In the genomic region with DNA sequence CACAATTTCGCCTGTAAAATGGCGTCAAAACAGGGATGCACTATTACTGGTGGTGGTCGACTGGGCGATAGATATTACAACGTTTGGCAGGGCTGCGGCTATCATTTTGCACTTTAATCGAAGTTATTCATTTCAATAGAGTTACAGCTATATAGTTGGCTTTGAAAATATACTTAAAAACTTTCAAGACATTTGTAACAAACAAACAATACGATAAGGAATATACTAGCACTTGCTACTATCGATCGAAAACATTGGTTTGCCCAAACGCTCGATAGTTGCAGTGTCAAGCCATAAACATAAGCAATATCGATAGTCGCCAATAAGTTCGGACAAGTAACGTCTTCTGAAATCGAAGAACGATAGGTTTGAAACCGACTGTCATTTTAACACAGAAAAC, we compare ENCODE assay signal across 5 fruit fly cellular contexts.
A peak's percentile ranks its signal among the peaks of the same experiment; 100 is the strongest.
TF ChIP-seq lines count a peak whose summit lies in the region.

A gene (minus strand): TSS at position 28 of the 400 bp plus-strand sequence.
A gene (plus strand): TSS at position 124 of the 400 bp plus-strand sequence.

- peak; percentile 32 for TF ChIP-seq CTCF in whole organism, embryonic (GFP tag; optimal IDR thresholded peaks at IDR 0.05; lab: Kevin White, UChicago)

TF ChIP-seq in whole organism, adult, 20 proteins besides CTCF, POLR2A, EP300 and RAD21 (continues in another document):
- TF ChIP-seq CG7101 (tag; optimal IDR thresholded peaks at IDR 0.05; lab: Kevin White, UChicago) (peak; percentile 82), CG12768 (GFP tag; optimal IDR thresholded peaks at IDR 0.05; lab: Kevin White, UChicago) (peak; percentile 7), CG5204 (GFP tag; optimal IDR thresholded peaks at IDR 0.05; lab: Kevin White, UChicago) (peak; percentile 71), cic (GFP tag; optimal IDR thresholded peaks at IDR 0.05; lab: Kevin White, UChicago) (no peak), CG14711 (tag; optimal IDR thresholded peaks at IDR 0.05; lab: Kevin White, UChicago) (peak; percentile 69), CG1620 (GFP tag; optimal IDR thresholded peaks at IDR 0.05; lab: Kevin White, UChicago) (peak; percentile 77), bab1 (GFP tag; optimal IDR thresholded peaks at IDR 0.05; lab: Kevin White, UChicago) (peak; percentile 91), Hr96 (GFP tag; optimal IDR thresholded peaks at IDR 0.05; lab: Kevin White, UChicago) (peak; percentile 91), CG33017 (tag; optimal IDR thresholded peaks at IDR 0.05; lab: Kevin White, UChicago) (peak; percentile 32), pad (GFP tag; optimal IDR thresholded peaks at IDR 0.05; lab: Kevin White, UChicago) (peak; percentile 70), Clk (GFP tag; optimal IDR thresholded peaks at IDR 0.05; lab: Kevin White, UChicago) (peak; percentile 33), CG11617 (GFP tag; optimal IDR thresholded peaks at IDR 0.05; lab: Kevin White, UChicago) (peak; percentile 78), Crg-1 (GFP tag; optimal IDR thresholded peaks at IDR 0.05; lab: Kevin White, UChicago) (peak; percentile 55), ovo (GFP tag; optimal IDR thresholded peaks at IDR 0.05; lab: Kevin White, UChicago) (peak; percentile 73), toe (GFP tag; optimal IDR thresholded peaks at IDR 0.05; lab: Kevin White, UChicago) (peak; percentile 81), kay (GFP tag; lab: Kevin White, UChicago; ENCODE audit: borderline replicate concordance) (no peak), tj (GFP tag; optimal IDR thresholded peaks at IDR 0.05; lab: Kevin White, UChicago) (peak; percentile 68)

TF ChIP-seq in whole organism, embryonic, 481 proteins besides CTCF, POLR2A, EP300 and RAD21 (continues in another document):
- no peak for TF ChIP-seq CG2875 (GFP tag; optimal IDR thresholded peaks at IDR 0.05; lab: Kevin White, UChicago)
- TF ChIP-seq CG1024 (GFP tag; IDR thresholded peaks at IDR 0.05; lab: Robert Waterston, UW), result no peak
- TF ChIP-seq exex (tag; optimal IDR thresholded peaks at IDR 0.05; lab: Kevin White, UChicago), result no peak
- peak; percentile 86 for TF ChIP-seq CG1603 (tag; optimal IDR thresholded peaks at IDR 0.05; lab: Kevin White, UChicago)
- TF ChIP-seq CG7987 (GFP tag; optimal IDR thresholded peaks at IDR 0.05; lab: Kevin White, UChicago), result peak; percentile 28
- TF ChIP-seq repo (GFP tag; optimal IDR thresholded peaks at IDR 0.05; lab: Kevin White, UChicago), result peak; percentile 65
- peak; percentile 76 for TF ChIP-seq Nf-YC (tag; optimal IDR thresholded peaks at IDR 0.05; lab: Kevin White, UChicago)
- TF ChIP-seq CG5245 (GFP tag; optimal IDR thresholded peaks at IDR 0.05; lab: Kevin White, UChicago), result peak; percentile 24
- TF ChIP-seq cas (GFP tag; IDR thresholded peaks at IDR 0.05; lab: Robert Waterston, UW), result peak; percentile 39; the same call in 1 of the 2 replicates
- peak; percentile 66; the same call in 1 of the 2 replicates for TF ChIP-seq sob (GFP tag; IDR thresholded peaks at IDR 0.05; lab: Robert Waterston, UW)
- no peak for TF ChIP-seq Lpt (GFP tag; optimal IDR thresholded peaks at IDR 0.05; lab: Kevin White, UChicago)
- peak; percentile 84 for TF ChIP-seq CG17361 (GFP tag; IDR thresholded peaks at IDR 0.05; lab: Robert Waterston, UW)
- no peak for TF ChIP-seq CkIIα-i1 (GFP tag; IDR thresholded peaks at IDR 0.05; lab: Robert Waterston, UW)
- peak; percentile 96 for TF ChIP-seq CG16813 (GFP tag; IDR thresholded peaks at IDR 0.05; lab: Robert Waterston, UW; ENCODE audit: partially characterized antibody)
- TF ChIP-seq tgo (GFP tag; IDR thresholded peaks at IDR 0.05; lab: Robert Waterston, UW), result peak; percentile 61
- TF ChIP-seq CG7271 (tag; optimal IDR thresholded peaks at IDR 0.05; lab: Kevin White, UChicago), result no peak
- peak; percentile 95 for TF ChIP-seq sna (GFP tag; IDR thresholded peaks at IDR 0.05; lab: Robert Waterston, UW; ENCODE audit: partially characterized antibody)

TF ChIP-seq in whole organism, prepupa, 60 proteins besides CTCF, POLR2A, EP300 and RAD21 (continues in another document):
- TF ChIP-seq CG16779 (tag; optimal IDR thresholded peaks at IDR 0.05; lab: Kevin White, UChicago) (no peak), Hr4 (GFP tag; optimal IDR thresholded peaks at IDR 0.05; lab: Kevin White, UChicago) (peak; percentile 74), Eip75B (GFP tag; optimal IDR thresholded peaks at IDR 0.05; lab: Kevin White, UChicago) (no peak), fd59A (GFP tag; optimal IDR thresholded peaks at IDR 0.05; lab: Kevin White, UChicago) (no peak), svp (GFP tag; lab: Kevin White, UChicago) (no peak), Gug (GFP tag; IDR thresholded peaks at IDR 0.05; lab: Robert Waterston, UW) (peak; percentile 48; the same call in 1 of the 2 replicates), Hr39 (GFP tag; optimal IDR thresholded peaks at IDR 0.05; lab: Kevin White, UChicago) (peak; percentile 84), CG4318 (GFP tag; optimal IDR thresholded peaks at IDR 0.05; lab: Kevin White, UChicago) (no peak), CG6792 (GFP tag; optimal IDR thresholded peaks at IDR 0.05; lab: Kevin White, UChicago) (peak; percentile 69), CG32006 (GFP tag; optimal IDR thresholded peaks at IDR 0.05; lab: Kevin White, UChicago) (peak; percentile 75), achi (GFP tag; optimal IDR thresholded peaks at IDR 0.05; lab: Kevin White, UChicago) (peak; percentile 89), OdsH (GFP tag; optimal IDR thresholded peaks at IDR 0.05; lab: Kevin White, UChicago) (no peak), CG11294 (GFP tag; IDR thresholded peaks at IDR 0.05; lab: Robert Waterston, UW) (no peak; the same call in 1 of the 2 replicates), acj6 (GFP tag; optimal IDR thresholded peaks at IDR 0.05; lab: Kevin White, UChicago) (peak; percentile 63), topi (GFP tag; optimal IDR thresholded peaks at IDR 0.05; lab: Kevin White, UChicago) (peak; percentile 78), net (GFP tag; optimal IDR thresholded peaks at IDR 0.05; lab: Kevin White, UChicago) (no peak), Sox15 (GFP tag; optimal IDR thresholded peaks at IDR 0.05; lab: Kevin White, UChicago) (peak; percentile 57), dsx (GFP tag; optimal IDR thresholded peaks at IDR 0.05; lab: Kevin White, UChicago; ENCODE audit: poor library complexity, severe bottlenecking) (no peak)

TF ChIP-seq in whole organism, pupa, 21 proteins besides CTCF, POLR2A, EP300 and RAD21:
- no peak for TF ChIP-seq CG8301 (tag; optimal IDR thresholded peaks at IDR 0.05; lab: Kevin White, UChicago)
- TF ChIP-seq gl (tag; optimal IDR thresholded peaks at IDR 0.05; lab: Kevin White, UChicago), result peak; percentile 10
- TF ChIP-seq EcR (GFP tag; optimal IDR thresholded peaks at IDR 0.05; lab: Kevin White, UChicago), result no peak
- peak; percentile 75 for TF ChIP-seq CG15710 (tag; optimal IDR thresholded peaks at IDR 0.05; lab: Kevin White, UChicago)
- TF ChIP-seq Snoo (tag; optimal IDR thresholded peaks at IDR 0.05; lab: Kevin White, UChicago), result peak; percentile 51
- no peak for TF ChIP-seq Pif1B (GFP tag; optimal IDR thresholded peaks at IDR 0.05; lab: Kevin White, UChicago)
- TF ChIP-seq CG4496 (GFP tag; IDR thresholded peaks at IDR 0.05; lab: Robert Waterston, UW), result peak; percentile 73; the same call in 2 of the 3 replicates
- peak; percentile 43 for TF ChIP-seq CG9948 (tag; optimal IDR thresholded peaks at IDR 0.05; lab: Kevin White, UChicago)
- TF ChIP-seq Ets98B (GFP tag; IDR thresholded peaks at IDR 0.05; lab: Robert Waterston, UW), result no peak
- peak; percentile 77; the same call in 2 of the 3 replicates for TF ChIP-seq fd96Ca (GFP tag; IDR thresholded peaks at IDR 0.05; lab: Robert Waterston, UW)
- TF ChIP-seq CG17806 (tag; optimal IDR thresholded peaks at IDR 0.05; lab: Kevin White, UChicago), result peak; percentile 53
- 0 out of 2 replicates have a peak, but pooled peaks have one; percentile 16 for TF ChIP-seq CG32121 (GFP tag; IDR thresholded peaks at IDR 0.05; lab: Robert Waterston, UW)
- peak; percentile 54 for TF ChIP-seq CG34367 (tag; optimal IDR thresholded peaks at IDR 0.05; lab: Kevin White, UChicago)
- TF ChIP-seq D1 (tag; optimal IDR thresholded peaks at IDR 0.05; lab: Kevin White, UChicago), result no peak
- no peak for TF ChIP-seq rn (GFP tag; IDR thresholded peaks at IDR 0.05; lab: Robert Waterston, UW)
- TF ChIP-seq CG8159 (tag; optimal IDR thresholded peaks at IDR 0.05; lab: Kevin White, UChicago), result peak; percentile 68

TF ChIP-seq in whole organism, wandering third instar larva, 38 proteins besides CTCF, POLR2A, EP300 and RAD21 (continues in another document):
- TF ChIP-seq CG32264 (GFP tag; optimal IDR thresholded peaks at IDR 0.05; lab: Kevin White, UChicago), result no peak
- no peak for TF ChIP-seq Dfd (GFP tag; optimal IDR thresholded peaks at IDR 0.05; lab: Kevin White, UChicago)
- TF ChIP-seq CrebA (GFP tag; optimal IDR thresholded peaks at IDR 0.05; lab: Kevin White, UChicago; ENCODE audit: borderline replicate concordance), result no peak
- TF ChIP-seq brk (GFP tag; optimal IDR thresholded peaks at IDR 0.05; lab: Kevin White, UChicago), result no peak
- TF ChIP-seq Hnf4 (GFP tag; optimal IDR thresholded peaks at IDR 0.05; lab: Kevin White, UChicago), result no peak
- peak; percentile 87 for TF ChIP-seq HLH106 (tag; optimal IDR thresholded peaks at IDR 0.05; lab: Kevin White, UChicago)
- TF ChIP-seq foxo (GFP tag; optimal IDR thresholded peaks at IDR 0.05; lab: Kevin White, UChicago), result peak in 1 of 2 experiments; percentile 80
- TF ChIP-seq ey (GFP tag; optimal IDR thresholded peaks at IDR 0.05; lab: Kevin White, UChicago), result peak; percentile 80
- peak; percentile 72 for TF ChIP-seq dmrt93B (GFP tag; optimal IDR thresholded peaks at IDR 0.05; lab: Kevin White, UChicago)
- no peak for TF ChIP-seq dl (GFP tag; optimal IDR thresholded peaks at IDR 0.05; lab: Kevin White, UChicago; ENCODE audit: insufficient read depth in 1 of 2, partially characterized antibody in 2 of 2)
- peak; percentile 79 for TF ChIP-seq h (GFP tag; optimal IDR thresholded peaks at IDR 0.05; lab: Kevin White, UChicago)
- TF ChIP-seq GATAd (GFP tag; optimal IDR thresholded peaks at IDR 0.05; lab: Kevin White, UChicago), result peak; percentile 40
- TF ChIP-seq Vsx2 (GFP tag; optimal IDR thresholded peaks at IDR 0.05; lab: Kevin White, UChicago; ENCODE audit: partially characterized antibody), result no peak
- TF ChIP-seq CG9705 (GFP tag; optimal IDR thresholded peaks at IDR 0.05; lab: Kevin White, UChicago), result peak; percentile 80
- TF ChIP-seq Hr78 (GFP tag; optimal IDR thresholded peaks at IDR 0.05; lab: Kevin White, UChicago), result no peak
- no peak for TF ChIP-seq Mio (GFP tag; optimal IDR thresholded peaks at IDR 0.05; lab: Kevin White, UChicago)
- no peak for TF ChIP-seq sage (GFP tag; optimal IDR thresholded peaks at IDR 0.05; lab: Kevin White, UChicago)
- TF ChIP-seq sv (GFP tag; optimal IDR thresholded peaks at IDR 0.05; lab: Kevin White, UChicago), result peak; percentile 20
- TF ChIP-seq br (GFP tag; optimal IDR thresholded peaks at IDR 0.05; lab: Kevin White, UChicago), result peak; percentile 81
- no peak for TF ChIP-seq jim (GFP tag; optimal IDR thresholded peaks at IDR 0.05; lab: Kevin White, UChicago)
- TF ChIP-seq dsf (GFP tag; optimal IDR thresholded peaks at IDR 0.05; lab: Kevin White, UChicago; ENCODE audit: borderline replicate concordance), result no peak
- no peak for TF ChIP-seq Dif (GFP tag; optimal IDR thresholded peaks at IDR 0.05; lab: Kevin White, UChicago; ENCODE audit: partially characterized antibody)
- peak; percentile 75 for TF ChIP-seq Sp1 (GFP tag; optimal IDR thresholded peaks at IDR 0.05; lab: Kevin White, UChicago)
